Fruit fly (Drosophila melanogaster): ENCODE results near the gene Set8.

Gene Set8

dm6 chr3R:14279311-14279998, 36.4 kb upstream of the Set8 start (continued):
- TF ChIP-seq Sox100B (GFP tag; optimal IDR thresholded peaks at IDR 0.05) (peak; percentile 39), stc (GFP tag; IDR thresholded peaks at IDR 0.05) (peak; percentile 9; the same call in 1 of the 2 replicates), Dll (GFP tag; IDR thresholded peaks at IDR 0.05; ENCODE audit: partially characterized antibody) (no peak), crc (GFP tag; optimal IDR thresholded peaks at IDR 0.05) (no peak), lola (GFP tag; optimal IDR thresholded peaks at IDR 0.05) (no peak), CG11456 (GFP tag; IDR thresholded peaks at IDR 0.05) (no peak), Nf-YC (tag; optimal IDR thresholded peaks at IDR 0.05) (no peak), CG30403 (GFP tag; optimal IDR thresholded peaks at IDR 0.05) (peak; percentile 22), CG11247 (GFP tag; IDR thresholded peaks at IDR 0.05) (no peak), CG3163 (GFP tag; optimal IDR thresholded peaks at IDR 0.05) (no peak), CG12942 (GFP tag; optimal IDR thresholded peaks at IDR 0.05) (no peak), schlank (tag; optimal IDR thresholded peaks at IDR 0.05) (no peak), lmd (GFP tag; IDR thresholded peaks at IDR 0.05) (0 out of 2 replicates have a peak, but pooled peaks have one; percentile 19), CG8089 (GFP tag; optimal IDR thresholded peaks at IDR 0.05) (no peak), CG32532 (GFP tag; IDR thresholded peaks at IDR 0.05) (no peak), CG3847 (GFP tag; IDR thresholded peaks at IDR 0.05) (no peak), fru (optimal IDR thresholded peaks at IDR 0.05) (no peak), danr (GFP tag; IDR thresholded peaks at IDR 0.05) (no peak), CG30020 (tag; optimal IDR thresholded peaks at IDR 0.05) (no peak), pzg (GFP tag; optimal IDR thresholded peaks at IDR 0.05) (no peak), CG10209 (GFP tag; optimal IDR thresholded peaks at IDR 0.05) (no peak), CG9215 (GFP tag; IDR thresholded peaks at IDR 0.05) (0 out of 2 replicates have a peak, but pooled peaks have one; percentile 15), CG8388 (GFP tag; optimal IDR thresholded peaks at IDR 0.05) (peak; percentile 94), CG5180 (GFP tag; optimal IDR thresholded peaks at IDR 0.05) (no peak), CG7928 (GFP tag; optimal IDR thresholded peaks at IDR 0.05) (no peak), HLH3B (GFP tag; IDR thresholded peaks at IDR 0.05) (0 out of 2 replicates have a peak, but pooled peaks have one; percentile 18), CG11093 (GFP tag; IDR thresholded peaks at IDR 0.05) (no peak), CG10543 (GFP tag; optimal IDR thresholded peaks at IDR 0.05) (no peak), E2f2 (GFP tag; IDR thresholded peaks at IDR 0.05) (no peak), sug (tag; optimal IDR thresholded peaks at IDR 0.05) (peak; percentile 5), vfl (GFP tag; optimal IDR thresholded peaks at IDR 0.05) (no peak), CG14710 (tag; optimal IDR thresholded peaks at IDR 0.05) (peak; percentile 28), Hr3 (GFP tag; optimal IDR thresholded peaks at IDR 0.05) (no peak), Asciz (GFP tag; optimal IDR thresholded peaks at IDR 0.05) (peak; percentile 17), jing (GFP tag; optimal IDR thresholded peaks at IDR 0.05) (no peak), CG11085 (GFP tag; IDR thresholded peaks at IDR 0.05) (no peak), Rfx (GFP tag; IDR thresholded peaks at IDR 0.05) (no peak; the same call in 1 of the 2 replicates), az2 (GFP tag; optimal IDR thresholded peaks at IDR 0.05) (no peak), CG8281 (tag; optimal IDR thresholded peaks at IDR 0.05) (no peak), CG31441 (GFP tag; IDR thresholded peaks at IDR 0.05) (peak; percentile 39), lov (optimal IDR thresholded peaks at IDR 0.05) (no peak), lov (GFP tag; IDR thresholded peaks at IDR 0.05) (no peak), pho (GFP tag; optimal IDR thresholded peaks at IDR 0.05) (no peak), Sox102F (GFP tag; optimal IDR thresholded peaks at IDR 0.05) (peak; percentile 43), CrebB (tag; optimal IDR thresholded peaks at IDR 0.05) (no peak), Camta (GFP tag; optimal IDR thresholded peaks at IDR 0.05) (no peak), CG5245 (GFP tag; optimal IDR thresholded peaks at IDR 0.05) (no peak), wek (GFP tag; optimal IDR thresholded peaks at IDR 0.05) (no peak), hth (optimal IDR thresholded peaks at IDR 0.05) (no peak), sisA (GFP tag; IDR thresholded peaks at IDR 0.05) (peak; percentile 10; the same call in 1 of the 2 replicates), H2.0 (GFP tag; IDR thresholded peaks at IDR 0.05) (no peak)

Measured in whole organism, embryonic.